Fruit fly (Drosophila melanogaster) whole organism, embryonic: ENCODE results near the gene Asator.

ENCODE experiments used
- Asciz ChIP-seq: fragments of 200-800 bp; sonication (Bioruptor generic); optimal IDR thresholded peaks from 2 replicates; lab custom pipeline; 2017; ENCODE audit warnings: missing biosample characterization, mild to moderate bottlenecking, missing genetic modification characterization, missing genetic modification reagents
- CG1024 ChIP-seq: fragments of 200-800 bp; sonication (Bioruptor generic); IDR thresholded peaks from 2 replicates; pipeline ENCODE4 v1.3.6; 2022; ENCODE audit warnings: missing biosample characterization, missing genetic modification characterization
- CG11695 ChIP-seq: fragments of 200-800 bp; sonication (Bioruptor generic); IDR thresholded peaks from 3 replicates; pipeline ENCODE4 v1.3.6; 2022; ENCODE audit warnings: missing biosample characterization, missing genetic modification characterization
- CG11723 ChIP-seq: fragments of 200-800 bp; sonication (Bioruptor generic); optimal IDR thresholded peaks from 2 replicates; lab custom pipeline; 2017; ENCODE audit warnings: missing biosample characterization, mild to moderate bottlenecking, missing genetic modification characterization
- CG14710 ChIP-seq: fragments of 200-800 bp; sonication (Bioruptor generic); optimal IDR thresholded peaks from 3 replicates; lab custom pipeline; 2019; ENCODE audit warnings: missing biosample characterization, mild to moderate bottlenecking, missing genetic modification characterization, moderate library complexity
- CG1603 ChIP-seq: fragments of 200-800 bp; sonication (Bioruptor generic); optimal IDR thresholded peaks from 2 replicates; lab custom pipeline; 2019; ENCODE audit warnings: missing biosample characterization, mild to moderate bottlenecking, missing genetic modification characterization, moderate library complexity
- CG16813 ChIP-seq: fragments of 200-800 bp; sonication (Bioruptor generic); IDR thresholded peaks from 3 replicates; pipeline ENCODE4 v1.3.6; 2022; ENCODE audit warnings: missing biosample characterization, missing genetic modification characterization; ENCODE audit not compliant: partially characterized antibody
- CG17568 ChIP-seq: fragments of 200-800 bp; sonication (Bioruptor generic); optimal IDR thresholded peaks from 2 replicates; lab custom pipeline; 2018; ENCODE audit warnings: missing biosample characterization, mild to moderate bottlenecking, missing genetic modification characterization, moderate library complexity
- CG17802 ChIP-seq: fragments of 200-800 bp; sonication (Bioruptor generic); optimal IDR thresholded peaks from 2 replicates; lab custom pipeline; 2018; ENCODE audit warnings: missing biosample characterization, mild to moderate bottlenecking, missing genetic modification characterization, moderate library complexity
- CG18262 ChIP-seq: fragments of 200-800 bp; optimal IDR thresholded peaks from 3 replicates; lab custom pipeline; 2019; ENCODE audit warnings: missing biosample characterization, mild to moderate bottlenecking, missing genetic modification characterization, moderate library complexity
- CG30020 ChIP-seq: fragments of 200-800 bp; optimal IDR thresholded peaks from 2 replicates; lab custom pipeline; 2019; ENCODE audit warnings: missing biosample characterization, mild to moderate bottlenecking, missing genetic modification characterization, moderate library complexity
- CG31388 ChIP-seq: fragments of 200-800 bp; sonication (Bioruptor generic); optimal IDR thresholded peaks from 2 replicates; lab custom pipeline; 2016; ENCODE audit warnings: missing biosample characterization, missing genetic modification characterization
- CG3407 ChIP-seq: fragments of 200-800 bp; sonication (Bioruptor generic); optimal IDR thresholded peaks from 2 replicates; lab custom pipeline; 2018; ENCODE audit warnings: missing biosample characterization, mild to moderate bottlenecking, missing genetic modification characterization
- CG3838 ChIP-seq: fragments of 200-800 bp; sonication (Bioruptor generic); optimal IDR thresholded peaks from 3 replicates; lab custom pipeline; 2016; ENCODE audit warnings: missing biosample characterization, missing genetic modification characterization
- CG3995 ChIP-seq: fragments of 200-800 bp; sonication (Bioruptor generic); optimal IDR thresholded peaks from 3 replicates; lab custom pipeline; 2016; ENCODE audit warnings: missing biosample characterization, missing genetic modification characterization
- CG7357 ChIP-seq: fragments of 200-800 bp; sonication (Bioruptor generic); IDR thresholded peaks from 3 replicates; pipeline ENCODE4 v1.3.6; 2022; ENCODE audit warnings: missing biosample characterization, missing genetic modification characterization
- CG8290 ChIP-seq, 3 experiments: fragments of 200-800 bp; sonication (Bioruptor generic); optimal IDR thresholded peaks; 2 replicates each; lab custom pipeline; 2016 to 2019; ENCODE audit warnings: missing biosample characterization in 3 of 3, missing genetic modification characterization in 3 of 3, mild to moderate bottlenecking in 2 of 3, moderate library complexity in 1 of 3
- Dek ChIP-seq: fragments of 200-800 bp; sonication (Bioruptor generic); optimal IDR thresholded peaks from 3 replicates; lab custom pipeline; 2019; ENCODE audit warnings: missing biosample characterization, mild to moderate bottlenecking, missing genetic modification characterization, moderate library complexity
- Dfd ChIP-seq, 2 experiments: fragments of >200 bp; optimal IDR thresholded peaks; 2 replicates each; lab custom pipeline; 2017; ENCODE audit warnings: missing biosample characterization in 2 of 2, missing genetic modification characterization in 2 of 2
- MTF-1 ChIP-seq: fragments of 200-800 bp; sonication (Bioruptor generic); optimal IDR thresholded peaks from 2 replicates; lab custom pipeline; 2018; ENCODE audit warnings: missing biosample characterization, mild to moderate bottlenecking, missing genetic modification characterization, borderline replicate concordance
- Max ChIP-seq: fragments of 200-800 bp; sonication (Bioruptor generic); optimal IDR thresholded peaks from 2 replicates; lab custom pipeline; 2016; ENCODE audit warnings: missing biosample characterization, mild to moderate bottlenecking, missing genetic modification characterization
- Optix ChIP-seq: fragments of 200-800 bp; sonication (Bioruptor generic); IDR thresholded peaks from 3 replicates; pipeline ENCODE4 v1.3.6; 2022; ENCODE audit warnings: missing biosample characterization, missing genetic modification characterization
- PHDP ChIP-seq: fragments of 200-800 bp; sonication (Bioruptor generic); optimal IDR thresholded peaks from 3 replicates; lab custom pipeline; 2018; ENCODE audit warnings: missing biosample characterization, mild to moderate bottlenecking, missing genetic modification characterization, moderate library complexity
- Pdp1 ChIP-seq, 2 experiments: fragments of 200-800 bp; sonication (Bioruptor generic); optimal IDR thresholded peaks; 3 replicates each; lab custom pipeline; 2016; ENCODE audit warnings: missing biosample characterization in 2 of 2, missing genetic modification characterization in 2 of 2, mild to moderate bottlenecking in 1 of 2, moderate library complexity in 1 of 2
- Sox100B ChIP-seq: fragments of 200-800 bp; sonication (Bioruptor generic); optimal IDR thresholded peaks from 3 replicates; lab custom pipeline; 2018; ENCODE audit warnings: missing biosample characterization, mild to moderate bottlenecking, missing genetic modification characterization
- Stat92E ChIP-seq, 3 experiments: fragments of >200 bp in 2 of 3; fragments of 200-800 bp in 1 of 3; sonication (Bioruptor generic) in 1 of 3; optimal IDR thresholded peaks; 2 replicates each; lab custom pipeline; 2017 to 2019; ENCODE audit warnings: missing biosample characterization in 3 of 3, missing genetic modification characterization in 3 of 3, mild to moderate bottlenecking in 1 of 3, moderate library complexity in 1 of 3
- fd96Cb ChIP-seq: fragments of 200-800 bp; sonication (Bioruptor generic); optimal IDR thresholded peaks from 2 replicates; lab custom pipeline; 2018; ENCODE audit warnings: missing biosample characterization, mild to moderate bottlenecking, missing genetic modification characterization, moderate library complexity
- gcm ChIP-seq: fragments of 200-800 bp; sonication (Bioruptor generic); optimal IDR thresholded peaks from 2 replicates; lab custom pipeline; 2019; ENCODE audit warnings: missing biosample characterization, mild to moderate bottlenecking, missing genetic modification characterization, moderate library complexity
- gfzf ChIP-seq: fragments of 200-800 bp; sonication (Bioruptor generic); optimal IDR thresholded peaks from 2 replicates; lab custom pipeline; 2016; ENCODE audit warnings: missing biosample characterization, mild to moderate bottlenecking, missing genetic modification characterization, moderate library complexity
- gro ChIP-seq: fragments of 200-800 bp; sonication (Bioruptor generic); optimal IDR thresholded peaks from 2 replicates; lab custom pipeline; 2016; ENCODE audit warnings: missing biosample characterization, missing genetic modification characterization
- lola ChIP-seq, 3 experiments: fragments of >200 bp in 2 of 3; fragments of 200-800 bp in 1 of 3; sonication (Bioruptor generic) in 1 of 3; optimal IDR thresholded peaks; 2 replicates each; lab custom pipeline; 2017 to 2019; ENCODE audit warnings: missing biosample characterization in 3 of 3, missing genetic modification characterization in 3 of 3, mild to moderate bottlenecking in 1 of 3, moderate library complexity in 1 of 3
- nmo ChIP-seq: fragments of 200-800 bp; sonication (Bioruptor generic); optimal IDR thresholded peaks from 2 replicates; lab custom pipeline; 2018; ENCODE audit warnings: missing biosample characterization, mild to moderate bottlenecking, missing genetic modification characterization, moderate library complexity
- pfk ChIP-seq: fragments of 200-800 bp; sonication (Bioruptor generic); optimal IDR thresholded peaks from 2 replicates; lab custom pipeline; 2018; ENCODE audit warnings: missing biosample characterization, mild to moderate bottlenecking, missing genetic modification characterization, moderate library complexity
- pzg ChIP-seq: fragments of 200-800 bp; sonication (Bioruptor generic); optimal IDR thresholded peaks from 3 replicates; lab custom pipeline; 2018; ENCODE audit warnings: missing biosample characterization, mild to moderate bottlenecking, missing genetic modification characterization, moderate library complexity
- row ChIP-seq: fragments of 200-800 bp; sonication (Bioruptor generic); IDR thresholded peaks from 3 replicates; pipeline ENCODE4 v1.3.6; 2022; ENCODE audit warnings: missing biosample characterization, missing genetic modification characterization
- sc ChIP-seq, 3 experiments: fragments of >200 bp in 2 of 3; fragments of 200-800 bp in 1 of 3; sonication (Bioruptor generic) in 1 of 3; optimal IDR thresholded peaks; 2 replicates in 2 of 3; 3 replicates in 1 of 3; lab custom pipeline; 2017; ENCODE audit warnings: mild to moderate bottlenecking in 1 of 3, missing biosample characterization in 1 of 3, missing genetic modification characterization in 1 of 3, missing genetic modification reagents in 1 of 3
- sens ChIP-seq: fragments of 200-800 bp; sonication (Bioruptor generic); peaks from one replicate; lab custom pipeline; 2016; ENCODE audit warnings: missing biosample characterization, missing genetic modification characterization
- ssp ChIP-seq: fragments of 200-800 bp; sonication (Bioruptor generic); IDR thresholded peaks from 2 replicates; pipeline ENCODE4 v1.3.6; 2022; ENCODE audit warnings: missing biosample characterization, missing genetic modification characterization
- trem ChIP-seq: fragments of 200-800 bp; optimal IDR thresholded peaks from 3 replicates; lab custom pipeline; 2019; ENCODE audit warnings: missing biosample characterization, mild to moderate bottlenecking, missing genetic modification characterization, moderate library complexity
- zen ChIP-seq: fragments of 200-800 bp; sonication (Bioruptor generic); optimal IDR thresholded peaks from 3 replicates; lab custom pipeline; 2018; ENCODE audit warnings: missing biosample characterization, mild to moderate bottlenecking, missing genetic modification characterization, moderate library complexity

Asator gene

dm6 chr4:445931-446526, 42.8 kb downstream of the Asator start (continued):
- TF ChIP-seq fd96Cb (tag; lab: Kevin White, UChicago) (no peak), PHDP (tag; lab: Kevin White, UChicago) (peak; percentile 2), Stat92E (GFP tag; optimal IDR thresholded peaks at IDR 0.05; lab: Kevin White, UChicago) (peak in 2 of 3 experiments; percentile 10 to 20), CG3838 (GFP tag; lab: Kevin White, UChicago) (no peak), CG3407 (GFP tag; lab: Kevin White, UChicago) (peak; percentile 38), Asciz (GFP tag; lab: Kevin White, UChicago) (peak; percentile 85), CG31388 (GFP tag; lab: Kevin White, UChicago) (no peak), Max (GFP tag; lab: Kevin White, UChicago) (peak; percentile 62), Optix (GFP tag; lab: Robert Waterston, UW) (no peak), CG18262 (no peak), CG17568 (peak; percentile 80), Sox100B (peak; percentile 57), gcm (GFP tag; lab: Kevin White, UChicago) (no peak), sc (optimal IDR thresholded peaks at IDR 0.05; lab: Kevin White, UChicago) (no peak), sc (GFP tag; optimal IDR thresholded peaks at IDR 0.05; lab: Kevin White, UChicago) (no peak)

DNA sequence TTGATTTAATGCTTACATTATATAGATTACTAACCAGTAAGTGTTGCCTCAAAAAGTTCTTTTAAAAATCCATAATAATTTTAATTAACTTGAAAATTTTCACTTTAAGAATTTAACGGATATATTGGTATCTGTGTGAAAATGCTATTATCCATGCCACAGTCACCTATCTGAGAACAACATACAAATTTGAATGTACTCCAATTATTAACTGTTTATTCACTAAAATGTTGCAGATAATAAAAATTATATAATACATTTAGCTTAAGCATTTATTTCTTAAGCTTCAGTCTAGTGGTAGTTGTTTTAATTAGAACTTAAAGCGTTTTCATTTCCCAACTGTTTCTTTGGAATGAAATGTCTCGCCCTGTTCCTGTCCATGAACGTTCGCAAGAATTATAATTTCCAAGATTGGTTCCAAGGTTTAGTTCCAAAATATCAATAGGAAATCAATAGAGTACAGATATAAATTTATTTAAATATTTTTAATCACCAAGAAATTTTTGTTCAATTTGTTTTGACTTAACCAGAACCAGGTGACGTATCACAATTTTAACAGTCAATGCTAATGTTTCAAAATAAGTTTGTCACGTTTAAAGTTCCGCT, 43.6 kb downstream of the Asator start, which contains the start of gene CaMKI:
Gene CaMKI (plus strand): TSS at position 392 of the 606 bp plus-strand sequence.
- no peak for TF ChIP-seq gro
- TF ChIP-seq row (GFP tag; lab: Robert Waterston, UW): peak; percentile 75
- TF ChIP-seq lola (GFP tag; optimal IDR thresholded peaks at IDR 0.05; lab: Kevin White, UChicago): peak in 1 of 3 experiments; percentile 70
- TF ChIP-seq pfk (GFP tag; lab: Kevin White, UChicago): peak; percentile 93
- peak; percentile 98 for TF ChIP-seq CG30020 (tag; lab: Kevin White, UChicago)
- TF ChIP-seq CG1024 (GFP tag; lab: Robert Waterston, UW): peak; percentile 95
- peak; percentile 95 for TF ChIP-seq ssp (GFP tag; lab: Robert Waterston, UW)
- TF ChIP-seq CG1603 (tag; lab: Kevin White, UChicago): peak; percentile 89
- peak; percentile 90 for TF ChIP-seq CG7357 (GFP tag; lab: Robert Waterston, UW)
- TF ChIP-seq gfzf (GFP tag; lab: Kevin White, UChicago): peak; percentile 28
- TF ChIP-seq CG14710: peak; percentile 5
- TF ChIP-seq zen (tag; lab: Kevin White, UChicago): peak; percentile 0
- TF ChIP-seq CG11695: no peak
- peak; percentile 66 for TF ChIP-seq CG11723 (GFP tag; lab: Kevin White, UChicago)
- peak; percentile 47 for TF ChIP-seq sens
- peak; percentile 14 for TF ChIP-seq CG8290 (GFP tag; optimal IDR thresholded peaks at IDR 0.05; lab: Kevin White, UChicago)
- peak; percentile 4 to 12 for TF ChIP-seq CG8290 (tag; optimal IDR thresholded peaks at IDR 0.05; lab: Kevin White, UChicago)
- TF ChIP-seq trem (tag; lab: Kevin White, UChicago): peak; percentile 19
- TF ChIP-seq CG16813 (GFP tag; lab: Robert Waterston, UW): no peak
- peak in 1 of 2 experiments; percentile 52 for TF ChIP-seq Pdp1 (GFP tag; optimal IDR thresholded peaks at IDR 0.05; lab: Kevin White, UChicago)
- peak in 1 of 2 experiments; percentile 58 for TF ChIP-seq Dfd (GFP tag; optimal IDR thresholded peaks at IDR 0.05; lab: Kevin White, UChicago)
- TF ChIP-seq MTF-1 (GFP tag; lab: Kevin White, UChicago): no peak
- TF ChIP-seq pzg: peak; percentile 18
- TF ChIP-seq CG3995 (GFP tag; lab: Kevin White, UChicago): peak; percentile 63
- no peak for TF ChIP-seq Dek (tag; lab: Kevin White, UChicago)
- peak; percentile 29 for TF ChIP-seq nmo (GFP tag; lab: Kevin White, UChicago)
- TF ChIP-seq CG17802 (tag; lab: Kevin White, UChicago): peak; percentile 95
